Worm (Caenorhabditis elegans): ENCODE results near the gene nhr-253.

The nhr-253 gene

ce11 chrV:396309-396708 lies at the start of gene nhr-253:
nhr-253 (plus strand) TSS chrV:396593.
- no peak for TF ChIP-seq unc-120 (tag; optimal IDR thresholded peaks at IDR 0.05; ENCODE audit: poor library complexity, severe bottlenecking)
- no peak for TF ChIP-seq flh-1 (GFP tag; optimal IDR thresholded peaks at IDR 0.05)
- TF ChIP-seq tbx-8 (GFP tag; optimal IDR thresholded peaks at IDR 0.05): no peak
- TF ChIP-seq nhr-76 (tag; optimal IDR thresholded peaks at IDR 0.05): no peak
- TF ChIP-seq sem-2 (GFP tag; optimal IDR thresholded peaks at IDR 0.05): no peak
- TF ChIP-seq pha-4 (tag; optimal IDR thresholded peaks at IDR 0.05): no peak
- no peak for TF ChIP-seq ceh-43 (GFP tag; optimal IDR thresholded peaks at IDR 0.05)
- TF ChIP-seq nhr-28 (tag; optimal IDR thresholded peaks at IDR 0.05): no peak
- TF ChIP-seq ceh-39 (tag; optimal IDR thresholded peaks at IDR 0.05): no peak
- TF ChIP-seq nhr-12 (tag; optimal IDR thresholded peaks at IDR 0.05): no peak
- no peak for TF ChIP-seq M03D4.4 (tag; optimal IDR thresholded peaks at IDR 0.05)
- TF ChIP-seq cnd-1 (tag; optimal IDR thresholded peaks at IDR 0.05): no peak

ce11 chrV:347561-348345 lies 48.6 kb upstream of the nhr-253 start:
- TF ChIP-seq M03D4.4 (tag; optimal IDR thresholded peaks at IDR 0.05) (no peak), ceh-39 (tag; optimal IDR thresholded peaks at IDR 0.05) (no peak), cnd-1 (tag; optimal IDR thresholded peaks at IDR 0.05) (no peak), unc-39 (tag; optimal IDR thresholded peaks at IDR 0.05) (no peak), sem-2 (GFP tag; optimal IDR thresholded peaks at IDR 0.05) (no peak), tbx-8 (GFP tag; optimal IDR thresholded peaks at IDR 0.05) (no peak), unc-120 (tag; optimal IDR thresholded peaks at IDR 0.05; ENCODE audit: poor library complexity, severe bottlenecking) (no peak), ceh-83 (GFP tag; optimal IDR thresholded peaks at IDR 0.05) (no peak), lsy-2 (tag; optimal IDR thresholded peaks at IDR 0.05) (no peak)

ce11 chrV:349054-349453 lies 47.3 kb upstream of the nhr-253 start, which contains the start of gene atg-9:
atg-9 (plus strand) TSS chrV:349385.
- TF ChIP-seq flh-1 (GFP tag; optimal IDR thresholded peaks at IDR 0.05): no peak
- peak; percentile 48 for TF ChIP-seq sptf-1 (tag; optimal IDR thresholded peaks at IDR 0.05)
- no peak for TF ChIP-seq M03D4.4 (tag; optimal IDR thresholded peaks at IDR 0.05)
- peak; percentile 30 for TF ChIP-seq lin-32 (GFP tag; optimal IDR thresholded peaks at IDR 0.05)
- peak; percentile 12 for TF ChIP-seq mls-2 (tag; optimal IDR thresholded peaks at IDR 0.05)
- TF ChIP-seq lsy-2 (tag; optimal IDR thresholded peaks at IDR 0.05): no peak
- no peak for TF ChIP-seq ceh-83 (GFP tag; optimal IDR thresholded peaks at IDR 0.05)
- no peak for TF ChIP-seq elt-1 (tag; optimal IDR thresholded peaks at IDR 0.05; ENCODE audit: borderline replicate concordance, insufficient read depth)
- TF ChIP-seq cnd-1 (tag; optimal IDR thresholded peaks at IDR 0.05): peak; percentile 83
- TF ChIP-seq hlh-1 (tag; optimal IDR thresholded peaks at IDR 0.05): peak; percentile 62
- no peak for TF ChIP-seq nhr-12 (tag; optimal IDR thresholded peaks at IDR 0.05)
- TF ChIP-seq snpc-4 (tag; optimal IDR thresholded peaks at IDR 0.05): no peak
- peak; percentile 39 for TF ChIP-seq lin-13 (tag; optimal IDR thresholded peaks at IDR 0.05)
- TF ChIP-seq pha-4 (tag; optimal IDR thresholded peaks at IDR 0.05): no peak
- TF ChIP-seq drap-1 (GFP tag; optimal IDR thresholded peaks at IDR 0.05): no peak
- no peak for TF ChIP-seq ceh-43 (GFP tag; optimal IDR thresholded peaks at IDR 0.05)
- no peak for TF ChIP-seq ham-2 (GFP tag; optimal IDR thresholded peaks at IDR 0.05)
- peak; percentile 73 for TF ChIP-seq mep-1 (tag; optimal IDR thresholded peaks at IDR 0.05)
- peak; percentile 28 for TF ChIP-seq ceh-39 (tag; optimal IDR thresholded peaks at IDR 0.05)

- TF ChIP-seq mab-5 (tag; optimal IDR thresholded peaks at IDR 0.05) (no peak), lin-32 (GFP tag; optimal IDR thresholded peaks at IDR 0.05) (no peak), ham-2 (GFP tag; optimal IDR thresholded peaks at IDR 0.05) (no peak), mls-2 (tag; optimal IDR thresholded peaks at IDR 0.05) (no peak), M03D4.4 (tag; optimal IDR thresholded peaks at IDR 0.05) (no peak), lsy-2 (tag; optimal IDR thresholded peaks at IDR 0.05) (no peak), nhr-2 (tag; optimal IDR thresholded peaks at IDR 0.05) (no peak), bed-3 (GFP tag; optimal IDR thresholded peaks at IDR 0.05) (no peak), tbx-8 (GFP tag; optimal IDR thresholded peaks at IDR 0.05) (no peak), sptf-1 (tag; optimal IDR thresholded peaks at IDR 0.05) (no peak), flh-1 (GFP tag; optimal IDR thresholded peaks at IDR 0.05) (no peak), nhr-12 (tag; optimal IDR thresholded peaks at IDR 0.05) (no peak), mep-1 (tag; optimal IDR thresholded peaks at IDR 0.05) (no peak), snpc-4 (tag; optimal IDR thresholded peaks at IDR 0.05) (no peak), unc-62 (GFP tag; optimal IDR thresholded peaks at IDR 0.05) (no peak), ces-1 (GFP tag; optimal IDR thresholded peaks at IDR 0.05) (no peak), unc-120 (tag; optimal IDR thresholded peaks at IDR 0.05; ENCODE audit: poor library complexity, severe bottlenecking) (no peak), unc-39 (tag; optimal IDR thresholded peaks at IDR 0.05) (no peak), nhr-76 (tag; optimal IDR thresholded peaks at IDR 0.05) (no peak), ceh-43 (GFP tag; optimal IDR thresholded peaks at IDR 0.05) (no peak)
Measured at ce11 chrV:350822-351221, 45.6 kb upstream of the nhr-253 start.
